Worm (Caenorhabditis elegans) whole organism, young adult: Measurements from ENCODE around the gene F23A7.5.
"Not testable (repeated sequence)": the region's sequence is repeated elsewhere in the genome, so short reads cannot be mapped to it uniquely, and the experiment has no call there.

Experiments
- B0261.1 ChIP-seq: sonication (generic microtip); optimal IDR thresholded peaks from 2 replicates; lab custom pipeline; 2016; ENCODE audit warnings: mild to moderate bottlenecking, missing genetic modification characterization, moderate library complexity, missing compliant biosample characterization
- C17E4.6 ChIP-seq: fragments of 200-800 bp; sonication (Bioruptor generic); IDR thresholded peaks from 2 replicates; pipeline ENCODE4 v1.3.6; 2022; ENCODE audit warnings: missing genetic modification reagents, missing genetic modification characterization, missing compliant biosample characterization
- F37B4.10 ChIP-seq: fragments of 200-800 bp; sonication (Bioruptor generic); IDR thresholded peaks from 2 replicates; pipeline ENCODE4 v1.3.6; 2022; ENCODE audit warnings: missing genetic modification characterization, missing compliant biosample characterization
- F57C9.4 ChIP-seq: sonication (generic microtip); optimal IDR thresholded peaks from 2 replicates; lab custom pipeline; 2017; ENCODE audit warnings: mild to moderate bottlenecking, missing genetic modification characterization, missing compliant biosample characterization
- Y79H2A.3 ChIP-seq: fragments of 200-800 bp; sonication (Bioruptor generic); conservative IDR thresholded peaks from 2 replicates; pipeline ENCODE4 v1.3.6; 2022; ENCODE audit warnings: missing genetic modification reagents, missing genetic modification characterization, missing compliant biosample characterization
- athp-1 ChIP-seq: sonication (generic microtip); optimal IDR thresholded peaks from 2 replicates; lab custom pipeline; 2017; ENCODE audit warnings: mild to moderate bottlenecking, missing genetic modification characterization, missing compliant biosample characterization
- bed-1 ChIP-seq: fragments of 200-800 bp; sonication (Bioruptor generic); IDR thresholded peaks from 2 replicates; pipeline ENCODE4 v1.3.6; 2022; ENCODE audit warnings: missing genetic modification reagents, missing genetic modification characterization, missing compliant biosample characterization
- ceh-27 ChIP-seq: fragments of 200-800 bp; sonication (Bioruptor generic); optimal IDR thresholded peaks from 2 replicates; lab custom pipeline; 2018; ENCODE audit warnings: mild to moderate bottlenecking, missing genetic modification characterization, moderate library complexity, missing compliant biosample characterization
- die-1 ChIP-seq: sonication (generic microtip); optimal IDR thresholded peaks from 2 replicates; lab custom pipeline; 2016; ENCODE audit warnings: missing genotype, mild to moderate bottlenecking, missing genetic modification characterization, missing compliant biosample characterization
- hmg-1.2 ChIP-seq: fragments of 200-800 bp; sonication (Bioruptor generic); IDR thresholded peaks from 2 replicates; pipeline ENCODE4 v1.3.6; 2022; ENCODE audit warnings: missing genetic modification reagents, missing genetic modification characterization, missing compliant biosample characterization
- hmg-20 ChIP-seq: fragments of 200-800 bp; sonication (Bioruptor generic); IDR thresholded peaks from 2 replicates; pipeline ENCODE4 v1.3.6; 2022; ENCODE audit warnings: missing genetic modification reagents, missing genetic modification characterization, missing compliant biosample characterization
- lin-35 ChIP-seq, 3 experiments: fragments of 150-350 bp in 2 of 3; sonication (generic microtip) in 1 of 3; optimal IDR thresholded peaks; 2 replicates each; lab custom pipeline; 2014 to 2018; ENCODE audit warnings: missing biosample characterization in 3 of 3, missing genetic modification characterization in 3 of 3, missing genetic modification reagents in 3 of 3
- lin-40 ChIP-seq: sonication (generic microtip); optimal IDR thresholded peaks from 2 replicates; lab custom pipeline; 2016; ENCODE audit warnings: missing genetic modification characterization, mild to moderate bottlenecking, missing compliant biosample characterization, missing genotype, missing genetic modification reagents
- lin-54 ChIP-seq: fragments of 200-800 bp; sonication (Bioruptor generic); optimal IDR thresholded peaks from 2 replicates; lab custom pipeline; 2018; ENCODE audit warnings: mild to moderate bottlenecking, missing genetic modification characterization, missing compliant biosample characterization
- madf-8 ChIP-seq: fragments of 200-800 bp; sonication (Bioruptor generic); conservative IDR thresholded peaks from 2 replicates; pipeline ENCODE4 v1.3.6; 2022; ENCODE audit warnings: missing genetic modification reagents, missing genetic modification characterization, missing compliant biosample characterization
- mcd-1 ChIP-seq: fragments of 200-800 bp; sonication (Bioruptor generic); IDR thresholded peaks from 2 replicates; pipeline ENCODE4 v1.3.6; 2022; ENCODE audit warnings: missing genetic modification reagents, missing genetic modification characterization, missing compliant biosample characterization
- nhr-80 ChIP-seq: sonication (generic microtip); optimal IDR thresholded peaks from 2 replicates; lab custom pipeline; 2016; ENCODE audit warnings: missing genetic modification characterization, missing compliant biosample characterization
- nhr-90 ChIP-seq: sonication (generic microtip); optimal IDR thresholded peaks from 2 replicates; lab custom pipeline; 2016; ENCODE audit warnings: missing genotype, mild to moderate bottlenecking, missing genetic modification characterization, missing compliant biosample characterization
- repo-1 ChIP-seq: sonication (generic microtip); optimal IDR thresholded peaks from 2 replicates; lab custom pipeline; 2017; ENCODE audit warnings: mild to moderate bottlenecking, missing genetic modification characterization, missing compliant biosample characterization
- sea-2 ChIP-seq: fragments of 200-800 bp; sonication (Bioruptor generic); IDR thresholded peaks from 2 replicates; pipeline ENCODE4 v1.3.6; 2022; ENCODE audit warnings: missing genetic modification characterization, missing compliant biosample characterization
- snpc-4 ChIP-seq, 5 experiments: fragments of 150-350 bp in 1 of 5; sonication (generic microtip) in 4 of 5; optimal IDR thresholded peaks; 2 replicates each; lab custom pipeline; 2014 to 2018; ENCODE audit warnings: missing genetic modification characterization in 5 of 5, missing biosample characterization in 3 of 5, antibody characterized with exemption in 2 of 5, mild to moderate bottlenecking in 2 of 5, missing compliant biosample characterization in 2 of 5, missing genotype in 2 of 5, moderate library complexity in 2 of 5, missing genetic modification reagents in 1 of 5
- somi-1 ChIP-seq: fragments of 200-800 bp; sonication (Bioruptor generic); optimal IDR thresholded peaks from 2 replicates; lab custom pipeline; 2018; ENCODE audit warnings: mild to moderate bottlenecking, missing genetic modification characterization, missing compliant biosample characterization
- unc-62 ChIP-seq: fragments of 150-350 bp; optimal IDR thresholded peaks from 2 replicates; lab custom pipeline; 2014; ENCODE audit warnings: missing biosample characterization, missing genetic modification reagents, missing genetic modification characterization
- xnd-1 ChIP-seq: sonication (generic microtip); optimal IDR thresholded peaks from 2 replicates; lab custom pipeline; 2016; ENCODE audit warnings: missing genotype, missing genetic modification reagents, missing genetic modification characterization, missing compliant biosample characterization
- zfh-2 ChIP-seq: fragments of 200-800 bp; sonication (Bioruptor generic); conservative IDR thresholded peaks from 2 replicates; pipeline ENCODE4 v1.3.6; 2022; ENCODE audit warnings: missing genetic modification reagents, missing genetic modification characterization, missing compliant biosample characterization
- ztf-25 ChIP-seq: fragments of 200-800 bp; sonication (Bioruptor generic); IDR thresholded peaks from 2 replicates; pipeline ENCODE4 v1.3.6; 2022; ENCODE audit warnings: missing genetic modification reagents, missing genetic modification characterization, missing compliant biosample characterization
- ztf-26 ChIP-seq: sonication (generic microtip); optimal IDR thresholded peaks from 2 replicates; lab custom pipeline; 2017; ENCODE audit warnings: missing genetic modification characterization, missing compliant biosample characterization
- ztf-3 ChIP-seq: fragments of 200-800 bp; sonication (Bioruptor generic); optimal IDR thresholded peaks from 2 replicates; lab custom pipeline; 2018; ENCODE audit warnings: mild to moderate bottlenecking, missing genetic modification characterization, missing compliant biosample characterization

F23A7.5 gene

ce11 chrX:16218306-16218705 lies 10.4 kb upstream of the F23A7.5 start:
- TF ChIP-seq nhr-80 (peak; percentile 26), hmg-1.2 (GFP tag; lab: Robert Waterston, UW) (peak; percentile 66; the same call in 1 of the 2 replicates), sea-2 (GFP tag; lab: Robert Waterston, UW) (no peak), ceh-27 (no peak)
- TF ChIP-seq, all 124 proteins: peak for 2

- TF ChIP-seq B0261.1 (tag; lab: Kevin White, UChicago); mcd-1 (GFP tag; lab: Robert Waterston, UW); C17E4.6 (GFP tag; lab: Robert Waterston, UW): not testable (repeated sequence)
Observed at ce11 chrX:16219710-16220109, 9.0 kb upstream of the F23A7.5 start, which contains the start of gene F23A7.3. Gene F23A7.3 (plus strand): TSS chrX:16220010.

DNA sequence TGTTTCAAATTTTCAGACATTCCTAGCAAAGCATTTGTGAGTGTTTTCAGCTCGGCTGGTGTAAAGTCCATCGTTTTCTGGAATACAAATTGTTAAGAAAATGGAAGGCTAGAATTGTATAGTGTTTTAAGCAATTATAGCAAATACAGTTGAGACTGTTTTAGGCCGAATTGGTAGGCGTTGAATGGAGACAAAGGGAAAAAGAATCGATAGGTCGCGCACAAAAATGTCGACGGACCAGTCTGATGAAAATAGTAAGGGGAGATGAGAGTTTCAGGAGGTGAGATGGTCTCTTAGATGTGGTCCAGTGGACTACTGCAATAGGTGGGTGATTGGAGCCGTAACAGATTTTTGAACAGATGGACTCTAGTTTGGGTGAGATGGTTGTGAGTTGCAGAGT lies 11.9 kb downstream of the F23A7.5 start:
- no peak for TF ChIP-seq die-1 (tag; lab: Kevin White, UChicago)
- no peak for TF ChIP-seq Y79H2A.3 (GFP tag; lab: Robert Waterston, UW)
- no peak for TF ChIP-seq madf-8
- no peak for TF ChIP-seq lin-54
- TF ChIP-seq unc-62 (GFP tag; lab: Kevin White, UChicago) = no peak
- no peak for TF ChIP-seq B0261.1 (tag; lab: Kevin White, UChicago)
- no peak for TF ChIP-seq bed-1 (GFP tag; lab: Robert Waterston, UW)
- TF ChIP-seq lin-35 (GFP tag; optimal IDR thresholded peaks at IDR 0.05; lab: Kevin White, UChicago) = no peak
- TF ChIP-seq nhr-90 (tag; lab: Kevin White, UChicago) = no peak
- no peak for TF ChIP-seq repo-1 (tag; lab: Kevin White, UChicago)
- TF ChIP-seq lin-40 (tag; lab: Kevin White, UChicago) = no peak
- no peak for TF ChIP-seq athp-1 (tag; lab: Kevin White, UChicago)
- no peak for TF ChIP-seq xnd-1 (tag; lab: Kevin White, UChicago)
- TF ChIP-seq ztf-3 (GFP tag; lab: Kevin White, UChicago) = no peak
- no peak for TF ChIP-seq ztf-26 (tag; lab: Kevin White, UChicago)

ce11 chrX:16243129-16243528 lies 14.4 kb downstream of the F23A7.5 start:
- TF ChIP-seq hmg-20 (GFP tag; lab: Robert Waterston, UW) (no peak), F57C9.4 (tag; lab: Kevin White, UChicago) (no peak), C17E4.6 (GFP tag; lab: Robert Waterston, UW) (no peak), zfh-2 (GFP tag; lab: Robert Waterston, UW) (peak; percentile 81)

ce11 chrX:16244764-16245244 lies 16.1 kb downstream of the F23A7.5 start, which contains the start of gene W10G6.1:
Gene W10G6.1 (plus strand): TSS chrX:16245194.
- TF ChIP-seq F37B4.10 (GFP tag; lab: Robert Waterston, UW) (no peak), zfh-2 (GFP tag; lab: Robert Waterston, UW) (peak; percentile 52; the same call in 1 of the 2 replicates)

ce11 chrX:16250679-16251078 lies 22.0 kb downstream of the F23A7.5 start, which contains the start of gene W10G6.6:
Gene W10G6.6 (minus strand): TSS chrX:16250779.
- peak; percentile 25; the same call in 1 of the 2 replicates for TF ChIP-seq zfh-2 (GFP tag; lab: Robert Waterston, UW)
- no peak for TF ChIP-seq ztf-25 (GFP tag; lab: Robert Waterston, UW)

DNA sequence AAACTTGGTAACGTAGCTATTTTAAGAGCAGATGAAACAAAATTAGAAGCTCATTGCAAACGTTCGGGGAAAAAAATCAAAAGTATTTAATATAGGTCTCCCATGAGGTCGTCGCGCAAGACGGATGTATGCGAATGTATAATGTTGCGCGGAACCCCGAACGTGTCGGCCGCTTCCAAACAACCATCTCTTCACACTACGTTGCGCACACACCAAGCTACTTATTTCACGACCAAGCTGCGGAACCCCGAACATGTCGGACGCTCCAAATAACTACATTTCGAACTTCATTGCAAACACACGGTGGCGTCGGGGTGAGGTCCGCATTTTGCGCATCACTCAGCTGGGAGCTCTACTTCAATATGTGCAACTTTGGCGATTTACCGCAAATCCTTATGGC lies 29.8 kb downstream of the F23A7.5 start:
- no peak for TF ChIP-seq snpc-4 (GFP tag; optimal IDR thresholded peaks at IDR 0.05; lab: Kevin White, UChicago)
- peak in 2 of 4 experiments; percentile 44 to 72 for TF ChIP-seq snpc-4 (tag; optimal IDR thresholded peaks at IDR 0.05; lab: Kevin White, UChicago)
- TF ChIP-seq somi-1 (GFP tag; lab: Kevin White, UChicago) = no peak
